Fruit fly (Drosophila melanogaster) whole organism, prepupa: Measurements from ENCODE around the gene Ythdc1.
A peak's percentile ranks its signal among the peaks of the same experiment; 100 is the strongest.

ENCODE experiments used
- Blimp-1 ChIP-seq: fragments of 200-800 bp; sonication (Bioruptor generic); optimal IDR thresholded peaks from 3 replicates; lab custom pipeline; 2017; ENCODE audit warnings: missing biosample characterization, missing genetic modification characterization, mild to moderate bottlenecking, moderate library complexity, missing genetic modification reagents
- CG10631 ChIP-seq: fragments of 200-800 bp; sonication (Bioruptor generic); optimal IDR thresholded peaks from 2 replicates; lab custom pipeline; 2016; ENCODE audit warnings: missing biosample characterization, missing genetic modification characterization
- CG10669 ChIP-seq: fragments of 200-800 bp; sonication (Bioruptor generic); optimal IDR thresholded peaks from 3 replicates; lab custom pipeline; 2018; ENCODE audit warnings: missing biosample characterization, mild to moderate bottlenecking, missing genetic modification characterization, moderate library complexity
- CG11294 ChIP-seq: fragments of 200-800 bp; sonication (Bioruptor generic); IDR thresholded peaks from 2 replicates; pipeline ENCODE4 v1.3.6; 2022; ENCODE audit warnings: missing biosample characterization, missing genetic modification characterization
- CG11762 ChIP-seq: fragments of 200-800 bp; sonication (Bioruptor generic); optimal IDR thresholded peaks from 3 replicates; lab custom pipeline; 2016; ENCODE audit warnings: missing biosample characterization, missing genetic modification characterization; ENCODE audit not compliant: insufficient read depth
- CG11902 ChIP-seq: fragments of 200-800 bp; sonication (Bioruptor generic); optimal IDR thresholded peaks from 3 replicates; lab custom pipeline; 2016; ENCODE audit warnings: missing biosample characterization, missing genetic modification characterization
- CG15336 ChIP-seq: fragments of 200-800 bp; sonication (Bioruptor generic); IDR thresholded peaks from 2 replicates; pipeline ENCODE4 v1.3.6; 2022; ENCODE audit warnings: missing biosample characterization, missing genetic modification characterization
- CG16779 ChIP-seq: fragments of 200-800 bp; sonication (Bioruptor generic); optimal IDR thresholded peaks from 3 replicates; lab custom pipeline; 2017; ENCODE audit warnings: missing biosample characterization, mild to moderate bottlenecking, missing genetic modification characterization
- CG3032 ChIP-seq: fragments of 200-800 bp; optimal IDR thresholded peaks from 2 replicates; lab custom pipeline; 2019; ENCODE audit warnings: missing biosample characterization, mild to moderate bottlenecking, missing genetic modification characterization, moderate library complexity
- CG32006 ChIP-seq: fragments of 200-800 bp; sonication (Bioruptor generic); optimal IDR thresholded peaks from 3 replicates; lab custom pipeline; 2017; ENCODE audit warnings: missing biosample characterization, mild to moderate bottlenecking, missing genetic modification characterization
- CG34406 ChIP-seq: fragments of 200-800 bp; sonication (Bioruptor generic); optimal IDR thresholded peaks from 3 replicates; lab custom pipeline; 2016; ENCODE audit warnings: missing biosample characterization, missing genetic modification characterization
- CG3919 ChIP-seq: fragments of 200-800 bp; sonication (Bioruptor generic); optimal IDR thresholded peaks from 3 replicates; lab custom pipeline; 2016; ENCODE audit warnings: missing biosample characterization, missing genetic modification characterization
- CG4318 ChIP-seq: fragments of 200-800 bp; sonication (Bioruptor generic); optimal IDR thresholded peaks from 3 replicates; lab custom pipeline; 2017; ENCODE audit warnings: missing biosample characterization, mild to moderate bottlenecking, missing genetic modification characterization
- CG6163 ChIP-seq: fragments of 200-800 bp; sonication (Bioruptor generic); IDR thresholded peaks from 3 replicates; pipeline ENCODE4 v1.3.6; 2022; ENCODE audit warnings: missing biosample characterization, missing genetic modification characterization
- CG6792 ChIP-seq: fragments of 200-800 bp; sonication (Bioruptor generic); optimal IDR thresholded peaks from 3 replicates; lab custom pipeline; 2016; ENCODE audit warnings: missing biosample characterization, missing genetic modification characterization
- CG6854 ChIP-seq: fragments of 200-800 bp; sonication (Bioruptor generic); optimal IDR thresholded peaks from 2 replicates; lab custom pipeline; 2017; ENCODE audit warnings: missing biosample characterization, mild to moderate bottlenecking, missing genetic modification characterization
- CG7368 ChIP-seq: fragments of 200-800 bp; sonication (Bioruptor generic); optimal IDR thresholded peaks from 3 replicates; lab custom pipeline; 2016; ENCODE audit warnings: missing biosample characterization, missing genetic modification characterization
- CG8119 ChIP-seq: fragments of 200-800 bp; sonication (Bioruptor generic); IDR thresholded peaks from 3 replicates; pipeline ENCODE4 v1.3.6; 2022; ENCODE audit warnings: missing biosample characterization, missing genetic modification characterization
- CG8319 ChIP-seq: fragments of 200-800 bp; sonication (Bioruptor generic); optimal IDR thresholded peaks from 3 replicates; lab custom pipeline; 2016; ENCODE audit warnings: missing biosample characterization, missing genetic modification characterization
- CG8632 ChIP-seq: fragments of 200-800 bp; sonication (Bioruptor generic); optimal IDR thresholded peaks from 3 replicates; lab custom pipeline; 2016; ENCODE audit warnings: missing biosample characterization, missing genetic modification characterization
- CG9139 ChIP-seq: fragments of 200-800 bp; sonication (Bioruptor generic); optimal IDR thresholded peaks from 3 replicates; lab custom pipeline; 2017; ENCODE audit warnings: missing biosample characterization, mild to moderate bottlenecking, missing genetic modification characterization
- Eip75B ChIP-seq: fragments of 200-800 bp; sonication (Bioruptor generic); optimal IDR thresholded peaks from 3 replicates; lab custom pipeline; 2016; ENCODE audit warnings: missing biosample characterization, missing genetic modification characterization
- Eip78C ChIP-seq: fragments of 200-800 bp; sonication (Bioruptor generic); peaks from one replicate; lab custom pipeline; 2016; ENCODE audit warnings: missing biosample characterization, missing genetic modification characterization
- Ets21C ChIP-seq: fragments of 200-800 bp; sonication (Bioruptor generic); optimal IDR thresholded peaks from 3 replicates; lab custom pipeline; 2016; ENCODE audit warnings: missing biosample characterization, missing genetic modification characterization
- Gug ChIP-seq: fragments of 200-800 bp; sonication (Bioruptor generic); IDR thresholded peaks from 2 replicates; pipeline ENCODE4 v1.3.6; 2022; ENCODE audit warnings: missing biosample characterization, missing genetic modification characterization
- Hr39 ChIP-seq: fragments of 200-800 bp; sonication (Bioruptor generic); optimal IDR thresholded peaks from 2 replicates; lab custom pipeline; 2016; ENCODE audit warnings: missing biosample characterization, missing genetic modification characterization
- Hr4 ChIP-seq: fragments of 200-800 bp; sonication (Bioruptor generic); optimal IDR thresholded peaks from 3 replicates; lab custom pipeline; 2016; ENCODE audit warnings: missing biosample characterization, missing genetic modification characterization
- Lpt ChIP-seq: fragments of 200-800 bp; sonication (Bioruptor generic); optimal IDR thresholded peaks from 3 replicates; lab custom pipeline; 2016; ENCODE audit warnings: missing biosample characterization, missing genetic modification characterization
- Met ChIP-seq: fragments of 200-800 bp; sonication (Bioruptor generic); optimal IDR thresholded peaks from 3 replicates; lab custom pipeline; 2016; ENCODE audit warnings: missing biosample characterization, missing genetic modification characterization
- OdsH ChIP-seq: fragments of 200-800 bp; sonication (Bioruptor generic); optimal IDR thresholded peaks from 3 replicates; lab custom pipeline; 2016; ENCODE audit warnings: missing biosample characterization, missing genetic modification characterization
- Smox ChIP-seq: fragments of 200-800 bp; sonication (Bioruptor generic); optimal IDR thresholded peaks from 3 replicates; lab custom pipeline; 2016; ENCODE audit warnings: missing biosample characterization, missing genetic modification characterization
- Sox102F ChIP-seq: fragments of 200-800 bp; sonication (Bioruptor generic); optimal IDR thresholded peaks from 2 replicates; lab custom pipeline; 2016; ENCODE audit warnings: missing biosample characterization, mild to moderate bottlenecking, missing genetic modification characterization
- Sox14 ChIP-seq: fragments of 200-800 bp; sonication (Bioruptor generic); optimal IDR thresholded peaks from 3 replicates; lab custom pipeline; 2016; ENCODE audit warnings: missing biosample characterization, missing genetic modification characterization
- Sox15 ChIP-seq: fragments of 200-800 bp; sonication (Bioruptor generic); optimal IDR thresholded peaks from 3 replicates; lab custom pipeline; 2016; ENCODE audit warnings: missing biosample characterization, missing genetic modification characterization
- achi ChIP-seq: fragments of 200-800 bp; sonication (Bioruptor generic); optimal IDR thresholded peaks from 3 replicates; lab custom pipeline; 2016; ENCODE audit warnings: missing biosample characterization, missing genetic modification characterization
- acj6 ChIP-seq: fragments of 200-800 bp; sonication (Bioruptor generic); optimal IDR thresholded peaks from 3 replicates; lab custom pipeline; 2016; ENCODE audit warnings: missing biosample characterization, missing genetic modification characterization
- cyc ChIP-seq: fragments of 200-800 bp; sonication (Bioruptor generic); optimal IDR thresholded peaks from 3 replicates; lab custom pipeline; 2016; ENCODE audit warnings: missing biosample characterization, missing genetic modification characterization
- dac ChIP-seq: fragments of 200-800 bp; sonication (Bioruptor generic); optimal IDR thresholded peaks from 2 replicates; lab custom pipeline; 2017; ENCODE audit warnings: missing biosample characterization, mild to moderate bottlenecking, missing genetic modification characterization
- eg ChIP-seq: fragments of 200-800 bp; sonication (Bioruptor generic); IDR thresholded peaks from 3 replicates; pipeline ENCODE4 v1.3.6; 2022; ENCODE audit warnings: missing biosample characterization, missing genetic modification characterization
- esn ChIP-seq: fragments of 200-800 bp; sonication (Bioruptor generic); optimal IDR thresholded peaks from 2 replicates; lab custom pipeline; 2016; ENCODE audit warnings: missing biosample characterization, mild to moderate bottlenecking, missing genetic modification characterization, moderate library complexity
- fd59A ChIP-seq: fragments of 200-800 bp; sonication (Bioruptor generic); optimal IDR thresholded peaks from 2 replicates; lab custom pipeline; 2017; ENCODE audit warnings: missing biosample characterization, mild to moderate bottlenecking, missing genetic modification characterization, missing genetic modification reagents
- lz ChIP-seq: fragments of 200-800 bp; sonication (Bioruptor generic); optimal IDR thresholded peaks from 3 replicates; lab custom pipeline; 2016; ENCODE audit warnings: missing biosample characterization, missing genetic modification characterization
- net ChIP-seq: fragments of 200-800 bp; sonication (Bioruptor generic); optimal IDR thresholded peaks from 3 replicates; lab custom pipeline; 2016; ENCODE audit warnings: missing biosample characterization, missing genetic modification characterization
- pdm3 ChIP-seq: fragments of 200-800 bp; sonication (Bioruptor generic); optimal IDR thresholded peaks from 3 replicates; lab custom pipeline; 2016; ENCODE audit warnings: missing biosample characterization, missing genetic modification characterization
- salr ChIP-seq, 2 experiments: fragments of 200-800 bp; sonication (Bioruptor generic); optimal IDR thresholded peaks; 3 replicates each; lab custom pipeline; 2016 to 2018; ENCODE audit warnings: missing biosample characterization in 2 of 2, missing genetic modification characterization in 2 of 2, mild to moderate bottlenecking in 1 of 2
- ss ChIP-seq, 2 experiments: fragments of 200-800 bp; sonication (Bioruptor generic); optimal IDR thresholded peaks; 2 replicates in 1 of 2; 3 replicates in 1 of 2; lab custom pipeline; 2017 to 2018; ENCODE audit warnings: mild to moderate bottlenecking in 2 of 2, missing biosample characterization in 2 of 2, missing genetic modification characterization in 2 of 2, moderate library complexity in 1 of 2
- svp ChIP-seq: fragments of 200-800 bp; sonication (Bioruptor generic); peaks from one replicate; lab custom pipeline; 2016; ENCODE audit warnings: missing biosample characterization, missing genetic modification characterization
- vri ChIP-seq: fragments of 200-800 bp; sonication (Bioruptor generic); optimal IDR thresholded peaks from 3 replicates; lab custom pipeline; 2016; ENCODE audit warnings: missing biosample characterization, mild to moderate bottlenecking, missing genetic modification characterization

Ythdc1 gene

dm6 chr3L:3381869-3382488, 8.0 kb upstream of the Ythdc1 start (continued):
- TF ChIP-seq Ets21C (no peak), CG6792 (GFP tag; lab: Kevin White, UChicago) (no peak)

dm6 chr3L:3380225-3381043, 6.5 kb upstream of the Ythdc1 start:
- TF ChIP-seq CG7368 (GFP tag; lab: Kevin White, UChicago) (peak; percentile 4), CG3919 (GFP tag; lab: Kevin White, UChicago) (peak; percentile 53), CG6854 (GFP tag; lab: Kevin White, UChicago) (no peak), Sox102F (peak; percentile 43), CG9139 (GFP tag; lab: Kevin White, UChicago) (peak; percentile 5), vri (GFP tag; lab: Kevin White, UChicago) (no peak), esn (GFP tag; lab: Kevin White, UChicago) (peak; percentile 42), fd59A (GFP tag; lab: Kevin White, UChicago) (no peak), Smox (peak; percentile 8), Sox14 (GFP tag; lab: Kevin White, UChicago) (peak; percentile 25), Eip75B (GFP tag; lab: Kevin White, UChicago) (no peak), lz (peak; percentile 12), CG4318 (no peak), cyc (GFP tag; lab: Kevin White, UChicago) (peak; percentile 32), acj6 (GFP tag; lab: Kevin White, UChicago) (peak; percentile 19), ss (GFP tag; optimal IDR thresholded peaks at IDR 0.05; lab: Kevin White, UChicago) (peak in 1 of 2 experiments; percentile 77), CG11902 (GFP tag; lab: Kevin White, UChicago) (no peak), CG8119 (GFP tag; lab: Robert Waterston, UW) (peak; percentile 83), achi (GFP tag; lab: Kevin White, UChicago) (peak; percentile 51), Hr4 (GFP tag; lab: Kevin White, UChicago) (peak; percentile 87), svp (GFP tag; lab: Kevin White, UChicago) (peak; percentile 44), salr (GFP tag; optimal IDR thresholded peaks at IDR 0.05; lab: Kevin White, UChicago) (no peak), Eip78C (GFP tag; lab: Kevin White, UChicago) (peak; percentile 91), CG16779 (tag; lab: Kevin White, UChicago) (no peak), pdm3 (GFP tag; lab: Kevin White, UChicago) (peak; percentile 51), Sox15 (peak; percentile 33), CG3032 (tag; lab: Kevin White, UChicago) (peak; percentile 8), CG8319 (GFP tag; lab: Kevin White, UChicago) (no peak), Ets21C (no peak), CG11294 (peak; percentile 32; the same call in 1 of the 2 replicates), Lpt (GFP tag; lab: Kevin White, UChicago) (peak; percentile 56), CG15336 (peak; percentile 86), CG10669 (GFP tag; lab: Kevin White, UChicago) (no peak), CG10631 (GFP tag; lab: Kevin White, UChicago) (no peak), CG32006 (GFP tag; lab: Kevin White, UChicago) (peak; percentile 88), CG11762 (GFP tag; lab: Kevin White, UChicago) (peak; percentile 8), net (peak; percentile 24), CG34406 (GFP tag; lab: Kevin White, UChicago) (peak; percentile 25), Gug (GFP tag; lab: Robert Waterston, UW) (peak; percentile 59), CG8632 (peak; percentile 0), Blimp-1 (GFP tag; lab: Kevin White, UChicago) (peak; percentile 47), CG6163 (peak; percentile 62; the same call in 2 of the 3 replicates), CG6792 (GFP tag; lab: Kevin White, UChicago) (peak; percentile 29), dac (GFP tag; lab: Kevin White, UChicago) (peak; percentile 61), OdsH (GFP tag; lab: Kevin White, UChicago) (peak; percentile 53), eg (GFP tag; lab: Robert Waterston, UW) (peak; percentile 73), Met (GFP tag; lab: Kevin White, UChicago) (peak; percentile 52), Hr39 (GFP tag; lab: Kevin White, UChicago) (peak; percentile 48)
